Fruit fly (Drosophila melanogaster): ENCODE results near the gene CG18789.

Gene CG18789

dm6 chr2L:12013741-12014393 is 18.6 kb upstream of the CG18789 start (continued):
- TF ChIP-seq Dif (GFP tag; optimal IDR thresholded peaks at IDR 0.05; ENCODE audit: partially characterized antibody) = no peak
- TF ChIP-seq Vsx2 (GFP tag; optimal IDR thresholded peaks at IDR 0.05; ENCODE audit: partially characterized antibody) = no peak
- no peak for TF ChIP-seq Myc (optimal IDR thresholded peaks at IDR 0.05)

dm6 chr2L:12013243-12013642 is 18.0 kb upstream of the CG18789 start:
- peak; percentile 26 for TF ChIP-seq Hnf4 (GFP tag; optimal IDR thresholded peaks at IDR 0.05)
- no peak for TF ChIP-seq GATAd (GFP tag; optimal IDR thresholded peaks at IDR 0.05)
- TF ChIP-seq ey (GFP tag; optimal IDR thresholded peaks at IDR 0.05) = peak; percentile 48
- peak; percentile 40 for TF ChIP-seq rgr (GFP tag; optimal IDR thresholded peaks at IDR 0.05)
- peak; percentile 32 for TF ChIP-seq CG9705 (GFP tag; optimal IDR thresholded peaks at IDR 0.05)
- TF ChIP-seq lola (GFP tag; optimal IDR thresholded peaks at IDR 0.05) = no peak
- TF ChIP-seq Hr83 (GFP tag; optimal IDR thresholded peaks at IDR 0.05; ENCODE audit: poor library complexity, severe bottlenecking) = peak; percentile 55
- peak; percentile 5 for TF ChIP-seq sage (GFP tag; optimal IDR thresholded peaks at IDR 0.05)
- peak; percentile 46 for TF ChIP-seq fru (GFP tag; optimal IDR thresholded peaks at IDR 0.05)
- peak; percentile 28 for TF ChIP-seq HLH106 (tag; optimal IDR thresholded peaks at IDR 0.05)
- TF ChIP-seq h (GFP tag; optimal IDR thresholded peaks at IDR 0.05) = peak; percentile 43
- no peak for TF ChIP-seq Sp1 (GFP tag; optimal IDR thresholded peaks at IDR 0.05)

dm6 chr2L:12011682-12012655 is 16.7 kb upstream of the CG18789 start:
- TF ChIP-seq HLH106 (tag; optimal IDR thresholded peaks at IDR 0.05) (peak; percentile 82), Jra (GFP tag; optimal IDR thresholded peaks at IDR 0.05) (peak; percentile 61), sv (GFP tag; optimal IDR thresholded peaks at IDR 0.05) (peak; percentile 59), CG9705 (GFP tag; optimal IDR thresholded peaks at IDR 0.05) (peak; percentile 57), dmrt93B (GFP tag; optimal IDR thresholded peaks at IDR 0.05) (peak; percentile 51), N (GFP tag; optimal IDR thresholded peaks at IDR 0.05) (no peak), brk (GFP tag; optimal IDR thresholded peaks at IDR 0.05) (no peak), Dif (GFP tag; optimal IDR thresholded peaks at IDR 0.05; ENCODE audit: partially characterized antibody) (no peak), CrebA (GFP tag; optimal IDR thresholded peaks at IDR 0.05; ENCODE audit: borderline replicate concordance) (no peak), Abd-B (GFP tag; optimal IDR thresholded peaks at IDR 0.05) (no peak), Myc (optimal IDR thresholded peaks at IDR 0.05) (no peak), foxo (GFP tag; optimal IDR thresholded peaks at IDR 0.05) (peak; percentile 66 to 88), Hnf4 (GFP tag; optimal IDR thresholded peaks at IDR 0.05) (peak; percentile 73), psq (GFP tag; optimal IDR thresholded peaks at IDR 0.05) (peak; percentile 65), CG32264 (GFP tag; optimal IDR thresholded peaks at IDR 0.05) (peak; percentile 60), sage (GFP tag; optimal IDR thresholded peaks at IDR 0.05) (no peak), woc (GFP tag; optimal IDR thresholded peaks at IDR 0.05) (peak; percentile 91), ey (GFP tag; optimal IDR thresholded peaks at IDR 0.05) (peak; percentile 76), dsf (GFP tag; optimal IDR thresholded peaks at IDR 0.05; ENCODE audit: borderline replicate concordance) (no peak), lola (GFP tag; optimal IDR thresholded peaks at IDR 0.05) (no peak), h (GFP tag; optimal IDR thresholded peaks at IDR 0.05) (peak; percentile 96), OdsH (GFP tag; optimal IDR thresholded peaks at IDR 0.05) (peak; percentile 74), Rel (GFP tag; optimal IDR thresholded peaks at IDR 0.05) (no peak), Rel (tag; optimal IDR thresholded peaks at IDR 0.05) (peak; percentile 94), usp (GFP tag; optimal IDR thresholded peaks at IDR 0.05) (no peak), fru (GFP tag; optimal IDR thresholded peaks at IDR 0.05) (peak; percentile 91), jim (GFP tag; optimal IDR thresholded peaks at IDR 0.05) (no peak), Hr83 (GFP tag; optimal IDR thresholded peaks at IDR 0.05; ENCODE audit: poor library complexity, severe bottlenecking) (peak; percentile 98), Hr78 (GFP tag; optimal IDR thresholded peaks at IDR 0.05) (no peak), dl (GFP tag; optimal IDR thresholded peaks at IDR 0.05; ENCODE audit: insufficient read depth in 1 of 2, partially characterized antibody in 2 of 2) (peak; percentile 69 to 78), rgr (GFP tag; optimal IDR thresholded peaks at IDR 0.05) (peak; percentile 66), br (GFP tag; optimal IDR thresholded peaks at IDR 0.05) (peak; percentile 87), Sp1 (GFP tag; optimal IDR thresholded peaks at IDR 0.05) (peak; percentile 68), Mio (GFP tag; optimal IDR thresholded peaks at IDR 0.05) (no peak)

Data from whole organism, wandering third instar larva.